Worm (Caenorhabditis elegans) whole organism, young adult: Measurements from ENCODE around the gene col-3.

Source experiments
- B0035.1 ChIP-seq: sonication (generic microtip); optimal IDR thresholded peaks from 2 replicates; lab custom pipeline; 2016; ENCODE audit warnings: missing genetic modification characterization, mild to moderate bottlenecking, missing compliant biosample characterization, missing genotype, missing genetic modification reagents
- C17E4.6 ChIP-seq: fragments of 200-800 bp; sonication (Bioruptor generic); IDR thresholded peaks from 2 replicates; pipeline ENCODE4 v1.3.6; 2022; ENCODE audit warnings: missing genetic modification reagents, missing genetic modification characterization, missing compliant biosample characterization
- F37B4.10 ChIP-seq: fragments of 200-800 bp; sonication (Bioruptor generic); IDR thresholded peaks from 2 replicates; pipeline ENCODE4 v1.3.6; 2022; ENCODE audit warnings: missing genetic modification characterization, missing compliant biosample characterization
- F57C9.4 ChIP-seq: sonication (generic microtip); optimal IDR thresholded peaks from 2 replicates; lab custom pipeline; 2017; ENCODE audit warnings: mild to moderate bottlenecking, missing genetic modification characterization, missing compliant biosample characterization
- K12H6.12 ChIP-seq: fragments of 200-800 bp; sonication (Bioruptor generic); optimal IDR thresholded peaks from 2 replicates; lab custom pipeline; 2018; ENCODE audit warnings: mild to moderate bottlenecking, missing genetic modification characterization, missing compliant biosample characterization
- T07F8.4 ChIP-seq: sonication (generic microtip); optimal IDR thresholded peaks from 2 replicates; lab custom pipeline; 2016; ENCODE audit warnings: mild to moderate bottlenecking, missing genetic modification characterization, moderate library complexity, missing compliant biosample characterization
- Y56A3A.18 ChIP-seq: fragments of 200-800 bp; sonication (Bioruptor generic); IDR thresholded peaks from 2 replicates; pipeline ENCODE4 v1.3.6; 2022; ENCODE audit warnings: missing genetic modification reagents, missing genetic modification characterization, missing compliant biosample characterization
- Y95B8A.8 ChIP-seq: fragments of 200-800 bp; sonication (Bioruptor generic); IDR thresholded peaks from 2 replicates; pipeline ENCODE4 v1.3.6; 2022; ENCODE audit warnings: missing genetic modification reagents, missing genetic modification characterization, missing compliant biosample characterization
- ZK185.1 ChIP-seq: sonication (generic microtip); optimal IDR thresholded peaks from 2 replicates; lab custom pipeline; 2016; ENCODE audit warnings: mild to moderate bottlenecking, missing genetic modification characterization, missing compliant biosample characterization; ENCODE audit not compliant: poor library complexity, severe bottlenecking
- akir-1 ChIP-seq: fragments of 200-800 bp; sonication (Bioruptor generic); optimal IDR thresholded peaks from 2 replicates; lab custom pipeline; 2018; ENCODE audit warnings: mild to moderate bottlenecking, missing genetic modification characterization, moderate library complexity, missing compliant biosample characterization
- attf-3 ChIP-seq: fragments of 200-800 bp; sonication (Bioruptor generic); conservative IDR thresholded peaks from 2 replicates; pipeline ENCODE4 v1.3.6; 2022; ENCODE audit warnings: missing genetic modification reagents, missing genetic modification characterization, missing compliant biosample characterization
- attf-5 ChIP-seq: fragments of 200-800 bp; sonication (Bioruptor generic); optimal IDR thresholded peaks from 2 replicates; lab custom pipeline; 2018; ENCODE audit warnings: mild to moderate bottlenecking, missing genetic modification characterization, missing compliant biosample characterization
- bed-2 ChIP-seq: fragments of 200-800 bp; sonication (Bioruptor generic); IDR thresholded peaks from 2 replicates; pipeline ENCODE4 v1.3.6; 2022; ENCODE audit warnings: missing genetic modification reagents, missing genetic modification characterization, missing compliant biosample characterization
- cebp-1 ChIP-seq, 2 experiments: fragments of 200-800 bp in 1 of 2; sonication (Bioruptor generic) in 1 of 2; sonication (generic microtip) in 1 of 2; IDR thresholded peaks in 1 of 2; optimal IDR thresholded peaks in 1 of 2; 2 replicates each; pipeline versions ENCODE4 v1.3.6 to Lab custom; 2017 to 2022; ENCODE audit warnings: missing compliant biosample characterization in 2 of 2, missing genetic modification characterization in 2 of 2, mild to moderate bottlenecking in 1 of 2, missing genetic modification reagents in 1 of 2, moderate library complexity in 1 of 2
- ceh-100 ChIP-seq: fragments of 200-800 bp; sonication (Bioruptor generic); IDR thresholded peaks from 2 replicates; pipeline ENCODE4 v1.3.6; 2022; ENCODE audit warnings: missing genetic modification reagents, missing genetic modification characterization, missing compliant biosample characterization
- dox-1 ChIP-seq: fragments of 200-800 bp; sonication (Bioruptor generic); IDR thresholded peaks from 2 replicates; pipeline ENCODE4 v1.3.6; 2022; ENCODE audit warnings: missing genetic modification reagents, missing genetic modification characterization, missing compliant biosample characterization
- ets-4 ChIP-seq: fragments of 200-800 bp; sonication (Bioruptor generic); optimal IDR thresholded peaks from 2 replicates; lab custom pipeline; 2018; ENCODE audit warnings: mild to moderate bottlenecking, missing genetic modification characterization, missing compliant biosample characterization
- gei-17 ChIP-seq: fragments of 200-800 bp; sonication (Bioruptor generic); optimal IDR thresholded peaks from 2 replicates; lab custom pipeline; 2018; ENCODE audit warnings: mild to moderate bottlenecking, missing genetic modification characterization, missing compliant biosample characterization
- hmg-1.2 ChIP-seq: fragments of 200-800 bp; sonication (Bioruptor generic); IDR thresholded peaks from 2 replicates; pipeline ENCODE4 v1.3.6; 2022; ENCODE audit warnings: missing genetic modification reagents, missing genetic modification characterization, missing compliant biosample characterization
- lag-1 ChIP-seq: fragments of 200-800 bp; sonication (Bioruptor generic); IDR thresholded peaks from 2 replicates; pipeline ENCODE4 v1.3.6; 2022; ENCODE audit warnings: missing genetic modification reagents, missing genetic modification characterization, missing compliant biosample characterization
- let-607 ChIP-seq, 2 experiments: fragments of 200-800 bp in 1 of 2; sonication (Bioruptor generic) in 1 of 2; sonication (generic microtip) in 1 of 2; optimal IDR thresholded peaks; 2 replicates each; lab custom pipeline; 2016 to 2018; ENCODE audit warnings: mild to moderate bottlenecking in 2 of 2, missing compliant biosample characterization in 2 of 2, missing genetic modification characterization in 2 of 2, moderate library complexity in 2 of 2, missing genotype in 1 of 2
- lin-35 ChIP-seq, 3 experiments: fragments of 150-350 bp in 2 of 3; sonication (generic microtip) in 1 of 3; optimal IDR thresholded peaks; 2 replicates each; lab custom pipeline; 2014 to 2018; ENCODE audit warnings: missing biosample characterization in 3 of 3, missing genetic modification characterization in 3 of 3, missing genetic modification reagents in 3 of 3
- lin-40 ChIP-seq: sonication (generic microtip); optimal IDR thresholded peaks from 2 replicates; lab custom pipeline; 2016; ENCODE audit warnings: missing genetic modification characterization, mild to moderate bottlenecking, missing compliant biosample characterization, missing genotype, missing genetic modification reagents
- madf-10 ChIP-seq: sonication (generic microtip); optimal IDR thresholded peaks from 2 replicates; lab custom pipeline; 2016; ENCODE audit warnings: mild to moderate bottlenecking, missing genetic modification characterization, missing compliant biosample characterization
- madf-3 ChIP-seq: fragments of 200-800 bp; sonication (Bioruptor generic); IDR thresholded peaks from 2 replicates; pipeline ENCODE4 v1.3.6; 2022; ENCODE audit warnings: missing genetic modification reagents, missing genetic modification characterization, missing compliant biosample characterization
- madf-6 ChIP-seq: fragments of 200-800 bp; sonication (Bioruptor generic); IDR thresholded peaks from 2 replicates; pipeline ENCODE4 v1.3.6; 2022; ENCODE audit warnings: missing genetic modification reagents, missing genetic modification characterization, missing compliant biosample characterization
- mxl-1 ChIP-seq: sonication (generic microtip); optimal IDR thresholded peaks from 2 replicates; lab custom pipeline; 2016; ENCODE audit warnings: missing genetic modification characterization, missing compliant biosample characterization
- nfya-2 ChIP-seq: fragments of 200-800 bp; sonication (Bioruptor generic); IDR thresholded peaks from 2 replicates; pipeline ENCODE4 v1.3.6; 2022; ENCODE audit warnings: missing genetic modification reagents, missing genetic modification characterization, missing compliant biosample characterization
- nfyb-1 ChIP-seq: fragments of 200-800 bp; sonication (Bioruptor generic); IDR thresholded peaks from 2 replicates; pipeline ENCODE4 v1.3.6; 2022; ENCODE audit warnings: missing genetic modification reagents, missing genetic modification characterization, missing compliant biosample characterization
- nhr-120 ChIP-seq: fragments of 200-800 bp; sonication (Bioruptor generic); IDR thresholded peaks from 2 replicates; pipeline ENCODE4 v1.3.6; 2022; ENCODE audit warnings: missing genetic modification characterization, missing compliant biosample characterization
- nhr-27 ChIP-seq: fragments of 200-800 bp; sonication (Bioruptor generic); optimal IDR thresholded peaks from 2 replicates; lab custom pipeline; 2018; ENCODE audit warnings: mild to moderate bottlenecking, missing genetic modification characterization, moderate library complexity, missing compliant biosample characterization
- nhr-80 ChIP-seq: sonication (generic microtip); optimal IDR thresholded peaks from 2 replicates; lab custom pipeline; 2016; ENCODE audit warnings: missing genetic modification characterization, missing compliant biosample characterization
- pbrm-1 ChIP-seq: fragments of 200-800 bp; sonication (Bioruptor generic); IDR thresholded peaks from 2 replicates; pipeline ENCODE4 v1.3.6; 2022; ENCODE audit warnings: missing genetic modification reagents, missing genetic modification characterization, missing compliant biosample characterization
- pha-4 ChIP-seq: fragments of 150-350 bp; sonication (generic microtip); optimal IDR thresholded peaks from 2 replicates; lab custom pipeline; 2014; ENCODE audit warnings: missing biosample characterization, missing genetic modification reagents, missing genetic modification characterization
- rpc-1 ChIP-seq, 2 experiments: fragments of 150-350 bp in 1 of 2; sonication (generic microtip) in 1 of 2; optimal IDR thresholded peaks; 2 replicates each; lab custom pipeline; 2014 to 2018; ENCODE audit warnings: missing biosample characterization in 1 of 2, missing genetic modification characterization in 1 of 2, missing genetic modification reagents in 1 of 2, missing genotype in 1 of 2
- somi-1 ChIP-seq: fragments of 200-800 bp; sonication (Bioruptor generic); optimal IDR thresholded peaks from 2 replicates; lab custom pipeline; 2018; ENCODE audit warnings: mild to moderate bottlenecking, missing genetic modification characterization, missing compliant biosample characterization
- sptf-2 ChIP-seq: fragments of 200-800 bp; sonication (Bioruptor generic); optimal IDR thresholded peaks from 2 replicates; lab custom pipeline; 2018; ENCODE audit warnings: mild to moderate bottlenecking, missing genetic modification characterization, missing compliant biosample characterization
- tbx-9 ChIP-seq: sonication (generic microtip); optimal IDR thresholded peaks from 2 replicates; lab custom pipeline; 2016; ENCODE audit warnings: borderline replicate concordance, missing genetic modification characterization, inconsistent platforms, missing compliant biosample characterization
- unc-62 ChIP-seq: fragments of 150-350 bp; optimal IDR thresholded peaks from 2 replicates; lab custom pipeline; 2014; ENCODE audit warnings: missing biosample characterization, missing genetic modification reagents, missing genetic modification characterization
- ztf-18 ChIP-seq: sonication (generic microtip); optimal IDR thresholded peaks from 2 replicates; lab custom pipeline; 2016; ENCODE audit warnings: missing genotype, mild to moderate bottlenecking, missing genetic modification characterization, missing compliant biosample characterization
- ztf-22 ChIP-seq: fragments of 200-800 bp; sonication (Bioruptor generic); optimal IDR thresholded peaks from 2 replicates; lab custom pipeline; 2018; ENCODE audit warnings: mild to moderate bottlenecking, missing genetic modification characterization, moderate library complexity, missing compliant biosample characterization
- ztf-26 ChIP-seq: sonication (generic microtip); optimal IDR thresholded peaks from 2 replicates; lab custom pipeline; 2017; ENCODE audit warnings: missing genetic modification characterization, missing compliant biosample characterization
- ztf-6 ChIP-seq: fragments of 200-800 bp; sonication (Bioruptor generic); IDR thresholded peaks from 2 replicates; pipeline ENCODE4 v1.3.6; 2022; ENCODE audit warnings: missing genetic modification reagents, missing genetic modification characterization, missing compliant biosample characterization

Gene col-3

DNA sequence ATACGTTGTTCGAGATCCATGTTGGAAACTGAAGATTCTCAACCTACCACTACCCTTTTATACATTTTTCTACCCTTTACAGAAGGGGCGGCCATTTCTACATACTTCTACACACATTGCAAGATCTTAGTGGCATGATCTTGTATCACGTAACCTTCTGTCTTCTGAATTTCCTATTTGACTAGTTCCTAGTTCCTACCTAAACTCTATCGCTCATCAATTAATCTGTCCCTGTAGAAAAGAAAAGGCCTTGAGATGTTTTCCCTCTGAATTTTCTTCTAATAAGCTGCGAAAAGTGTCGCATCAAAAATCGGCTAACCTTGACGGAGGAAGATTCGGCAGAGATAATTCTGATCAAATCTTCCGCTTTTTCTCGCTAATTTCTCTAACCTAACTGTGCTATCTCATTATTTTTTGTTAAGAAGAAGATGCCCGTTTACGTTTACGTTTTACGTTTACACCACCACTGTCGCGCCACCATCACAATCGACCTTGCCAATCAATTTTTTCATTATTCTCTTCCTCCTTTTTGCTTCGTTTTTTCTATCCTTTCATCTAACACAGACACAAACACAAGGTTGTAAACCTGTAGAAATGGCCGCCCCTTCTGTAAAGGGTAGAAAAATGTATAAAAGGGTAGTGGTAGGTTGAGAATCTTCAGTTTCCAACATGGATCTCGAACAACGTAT, at the start of gene col-3, which contains the start of gene col-117:
col-3 (plus strand) TSS at position 639 of the 689 bp plus-strand sequence.
col-117 (minus strand) TSS at position 51 of the 689 bp plus-strand sequence.
- TF ChIP-seq lin-35 (GFP tag; optimal IDR thresholded peaks at IDR 0.05; lab: Kevin White, UChicago) (no peak), dox-1 (GFP tag; lab: Robert Waterston, UW) (no peak), nhr-120 (GFP tag; lab: Robert Waterston, UW) (no peak), ZK185.1 (tag; lab: Kevin White, UChicago) (no peak), pha-4 (tag; lab: Kevin White, UChicago) (no peak), akir-1 (GFP tag; lab: Kevin White, UChicago) (no peak), unc-62 (GFP tag; lab: Kevin White, UChicago) (no peak), B0035.1 (tag; lab: Kevin White, UChicago) (no peak), ztf-18 (tag; lab: Kevin White, UChicago) (no peak)

DNA sequence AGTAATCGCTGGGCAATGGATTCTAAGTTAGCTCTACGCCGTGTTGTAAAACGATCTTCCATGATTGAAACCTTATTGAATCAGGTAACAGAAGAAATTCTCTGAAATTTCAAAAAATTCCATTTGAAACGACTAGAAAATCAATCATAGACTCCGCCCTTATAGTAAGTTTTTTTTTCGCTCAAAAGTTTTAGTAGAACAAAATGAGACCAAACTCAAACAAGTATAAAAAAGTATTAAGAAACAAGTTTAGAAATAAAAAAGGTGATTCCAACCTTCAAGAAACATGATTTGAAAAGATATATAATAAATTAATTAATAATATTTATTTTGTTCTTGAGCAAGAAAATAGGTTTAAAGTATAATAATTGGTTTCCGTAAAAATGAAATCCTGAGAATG, 46.5 kb upstream of the col-3 start, which contains the start of gene C33D9.6:
C33D9.6 (minus strand) TSS at position 101 of the 400 bp plus-strand sequence.
- TF ChIP-seq somi-1 (GFP tag; lab: Kevin White, UChicago) = no peak
- TF ChIP-seq T07F8.4 (tag; lab: Kevin White, UChicago) = no peak
- no peak for TF ChIP-seq madf-10 (tag; lab: Kevin White, UChicago)
- no peak for TF ChIP-seq pbrm-1 (GFP tag; lab: Robert Waterston, UW)
- TF ChIP-seq bed-2 (GFP tag; lab: Robert Waterston, UW) = no peak
- no peak for TF ChIP-seq nfyb-1 (GFP tag; lab: Robert Waterston, UW)
- TF ChIP-seq tbx-9 (tag; lab: Kevin White, UChicago) = no peak
- TF ChIP-seq rpc-1 (optimal IDR thresholded peaks at IDR 0.05; lab: Kevin White, UChicago) = no peak
- no peak for TF ChIP-seq rpc-1 (tag; optimal IDR thresholded peaks at IDR 0.05; lab: Kevin White, UChicago)
- TF ChIP-seq F57C9.4 = no peak
- TF ChIP-seq mxl-1 (tag; lab: Kevin White, UChicago) = no peak
- no peak for TF ChIP-seq attf-3 (GFP tag; lab: Robert Waterston, UW)
- TF ChIP-seq nfya-2 (GFP tag; lab: Robert Waterston, UW) = no peak
- no peak for TF ChIP-seq nhr-27 (tag; lab: Kevin White, UChicago)
- no peak for TF ChIP-seq madf-6 (GFP tag; lab: Robert Waterston, UW)
- TF ChIP-seq ztf-6 (GFP tag; lab: Robert Waterston, UW) = no peak

DNA sequence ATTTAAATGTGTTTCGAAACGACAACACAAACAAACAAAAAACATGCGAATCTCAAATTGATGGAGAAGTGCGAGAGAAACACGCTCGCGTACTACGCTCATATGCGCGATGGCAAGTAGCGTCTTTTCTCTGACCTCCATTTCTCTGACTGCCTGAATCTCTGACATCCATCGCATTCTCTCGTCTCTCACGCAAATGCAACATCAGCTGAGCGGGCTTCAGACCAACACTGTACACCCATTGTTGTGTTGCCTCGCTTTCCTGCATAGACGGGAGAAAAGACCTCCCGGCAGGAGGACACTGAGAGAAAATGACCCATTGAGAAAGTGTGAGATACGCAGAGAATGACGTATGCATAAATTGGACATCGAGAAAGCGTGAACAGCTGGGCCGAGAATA, 42.4 kb upstream of the col-3 start:
- TF ChIP-seq cebp-1 (GFP tag; IDR thresholded peaks at IDR 0.05; lab: Robert Waterston, UW) (peak; percentile 41; the same call in 1 of the 2 replicates), cebp-1 (tag; optimal IDR thresholded peaks at IDR 0.05; lab: Kevin White, UChicago) (no peak), ets-4 (GFP tag; lab: Kevin White, UChicago) (peak; percentile 18), sptf-2 (no peak), attf-3 (GFP tag; lab: Robert Waterston, UW) (no peak), madf-3 (no peak), Y56A3A.18 (GFP tag; lab: Robert Waterston, UW) (no peak), Y95B8A.8 (GFP tag; lab: Robert Waterston, UW) (no peak), ztf-22 (GFP tag; lab: Kevin White, UChicago) (no peak), unc-62 (GFP tag; lab: Kevin White, UChicago) (peak; percentile 19), let-607 (tag; optimal IDR thresholded peaks at IDR 0.05; lab: Kevin White, UChicago) (no peak), lin-40 (tag; lab: Kevin White, UChicago) (peak; percentile 35), ceh-100 (GFP tag; lab: Robert Waterston, UW) (no peak), C17E4.6 (GFP tag; lab: Robert Waterston, UW) (no peak), hmg-1.2 (GFP tag; lab: Robert Waterston, UW) (peak; percentile 77), lag-1 (GFP tag; lab: Robert Waterston, UW) (0 out of 2 replicates have a peak, but pooled peaks have one; percentile 23), nhr-27 (tag; lab: Kevin White, UChicago) (no peak), nhr-80 (peak; percentile 82), gei-17 (GFP tag; lab: Kevin White, UChicago) (no peak), K12H6.12 (tag; lab: Kevin White, UChicago) (peak; percentile 57), attf-5 (GFP tag; lab: Kevin White, UChicago) (peak; percentile 82), F37B4.10 (GFP tag; lab: Robert Waterston, UW) (no peak), ztf-26 (tag; lab: Kevin White, UChicago) (no peak)
